Fruit fly (Drosophila melanogaster) whole organism, embryonic: Measurements from ENCODE around the gene CG43175.
A peak's percentile ranks its signal among the peaks of the same experiment; 100 is the strongest.

Experiments
- CG12155 ChIP-seq: fragments of 200-800 bp; sonication (Bioruptor generic); optimal IDR thresholded peaks from 3 replicates; lab custom pipeline; 2016; ENCODE audit warnings: missing biosample characterization, missing genetic modification characterization
- CG16815 ChIP-seq: fragments of 200-800 bp; sonication (Bioruptor generic); optimal IDR thresholded peaks from 3 replicates; lab custom pipeline; 2017; ENCODE audit warnings: missing biosample characterization, mild to moderate bottlenecking, missing genetic modification characterization
- CG2120 ChIP-seq: fragments of 200-800 bp; sonication (Bioruptor generic); optimal IDR thresholded peaks from 3 replicates; lab custom pipeline; 2016; ENCODE audit warnings: missing biosample characterization, missing genetic modification characterization
- CG2202 ChIP-seq: fragments of 200-800 bp; sonication (Bioruptor generic); optimal IDR thresholded peaks from 2 replicates; lab custom pipeline; 2018; ENCODE audit warnings: missing biosample characterization, mild to moderate bottlenecking, missing genetic modification characterization
- CG31365 ChIP-seq: fragments of 200-800 bp; sonication (Bioruptor generic); optimal IDR thresholded peaks from 2 replicates; lab custom pipeline; 2018; ENCODE audit warnings: missing biosample characterization, mild to moderate bottlenecking, missing genetic modification characterization
- CG3163 ChIP-seq: fragments of 200-800 bp; sonication (Bioruptor generic); optimal IDR thresholded peaks from 3 replicates; lab custom pipeline; 2016; ENCODE audit warnings: missing biosample characterization, missing genetic modification characterization
- CG43689 ChIP-seq: fragments of 200-800 bp; sonication (Bioruptor generic); IDR thresholded peaks from 2 replicates; pipeline ENCODE4 v1.3.6; 2022; ENCODE audit warnings: missing biosample characterization, missing genetic modification characterization
- CG4707 ChIP-seq: fragments of 200-800 bp; sonication (Bioruptor generic); optimal IDR thresholded peaks from 2 replicates; lab custom pipeline; 2018; ENCODE audit warnings: missing biosample characterization, mild to moderate bottlenecking, missing genetic modification characterization, moderate library complexity
- CG4730 ChIP-seq: fragments of 200-800 bp; sonication (Bioruptor generic); IDR thresholded peaks from 2 replicates; pipeline ENCODE4 v1.3.6; 2022; ENCODE audit warnings: missing biosample characterization, missing genetic modification characterization
- CG5245 ChIP-seq: fragments of 200-800 bp; sonication (Bioruptor generic); optimal IDR thresholded peaks from 3 replicates; lab custom pipeline; 2016; ENCODE audit warnings: missing biosample characterization, missing genetic modification characterization
- CG6791 ChIP-seq: fragments of 200-800 bp; sonication (Bioruptor generic); IDR thresholded peaks from 3 replicates; pipeline ENCODE4 v1.3.6; 2022; ENCODE audit warnings: missing biosample characterization, missing genetic modification characterization; ENCODE audit not compliant: partially characterized antibody
- CG7372 ChIP-seq: fragments of 200-800 bp; sonication (Bioruptor generic); IDR thresholded peaks from 2 replicates; pipeline ENCODE4 v1.3.6; 2022; ENCODE audit warnings: missing biosample characterization, missing genetic modification characterization
- CG7745 ChIP-seq: fragments of 200-800 bp; sonication (Bioruptor generic); optimal IDR thresholded peaks from 2 replicates; lab custom pipeline; 2018; ENCODE audit warnings: missing biosample characterization, mild to moderate bottlenecking, missing genetic modification characterization, moderate library complexity
- CG8478 ChIP-seq: fragments of >200 bp; optimal IDR thresholded peaks from 2 replicates; lab custom pipeline; 2018
- CTCF ChIP-seq: fragments of 200-800 bp; sonication (Bioruptor generic); optimal IDR thresholded peaks from 2 replicates; lab custom pipeline; 2017; ENCODE audit warnings: missing biosample characterization, mild to moderate bottlenecking, missing genetic modification characterization, moderate library complexity
- CoRest ChIP-seq: fragments of 200-800 bp; sonication (Bioruptor generic); optimal IDR thresholded peaks from 3 replicates; lab custom pipeline; 2018; ENCODE audit warnings: missing biosample characterization, mild to moderate bottlenecking, missing genetic modification characterization, moderate library complexity
- D ChIP-seq, 2 experiments: fragments of 200-800 bp in 1 of 2; fragments of >200 bp in 1 of 2; sonication (Bioruptor generic) in 1 of 2; optimal IDR thresholded peaks; 2 replicates in 1 of 2; 3 replicates in 1 of 2; lab custom pipeline; 2017; ENCODE audit warnings: mild to moderate bottlenecking in 1 of 2, missing biosample characterization in 1 of 2, missing genetic modification characterization in 1 of 2, missing genetic modification reagents in 1 of 2
- Dad ChIP-seq: fragments of 200-800 bp; sonication (Bioruptor generic); optimal IDR thresholded peaks from 3 replicates; lab custom pipeline; 2016; ENCODE audit warnings: missing biosample characterization, missing genetic modification characterization
- Deaf1 ChIP-seq: fragments of 200-800 bp; optimal IDR thresholded peaks from 3 replicates; lab custom pipeline; 2019; ENCODE audit warnings: missing biosample characterization, mild to moderate bottlenecking, missing genetic modification characterization, moderate library complexity
- Elba2 ChIP-seq: fragments of 200-800 bp; sonication (Bioruptor generic); optimal IDR thresholded peaks from 3 replicates; lab custom pipeline; 2016; ENCODE audit warnings: missing biosample characterization, missing genetic modification characterization
- Fer2 ChIP-seq: fragments of 200-800 bp; sonication (Bioruptor generic); optimal IDR thresholded peaks from 2 replicates; lab custom pipeline; 2018; ENCODE audit warnings: missing biosample characterization, mild to moderate bottlenecking, missing genetic modification characterization, moderate library complexity
- H2.0 ChIP-seq: fragments of 200-800 bp; sonication (Bioruptor generic); IDR thresholded peaks from 2 replicates; pipeline ENCODE4 v1.3.6; 2022; ENCODE audit warnings: missing biosample characterization, missing genetic modification characterization
- Hr78 ChIP-seq, 2 experiments: fragments of 200-800 bp in 1 of 2; fragments of >200 bp in 1 of 2; sonication (Bioruptor generic) in 1 of 2; optimal IDR thresholded peaks; 2 replicates each; lab custom pipeline; 2017 to 2019; ENCODE audit warnings: missing biosample characterization in 2 of 2, missing genetic modification characterization in 2 of 2, mild to moderate bottlenecking in 1 of 2, moderate library complexity in 1 of 2
- Hsf ChIP-seq: fragments of 200-800 bp; sonication (Bioruptor generic); optimal IDR thresholded peaks from 3 replicates; lab custom pipeline; 2016; ENCODE audit warnings: missing biosample characterization, missing genetic modification characterization
- Meics ChIP-seq: fragments of 200-800 bp; sonication (Bioruptor generic); optimal IDR thresholded peaks from 2 replicates; lab custom pipeline; 2017; ENCODE audit warnings: missing biosample characterization, mild to moderate bottlenecking, missing genetic modification characterization
- NC2α ChIP-seq: fragments of 200-800 bp; sonication (Bioruptor generic); optimal IDR thresholded peaks from 2 replicates; lab custom pipeline; 2016; ENCODE audit warnings: missing biosample characterization, missing genetic modification characterization
- Nf-YA ChIP-seq: fragments of 200-800 bp; sonication (Bioruptor generic); IDR thresholded peaks from 2 replicates; pipeline ENCODE4 v1.3.6; 2022; ENCODE audit warnings: missing biosample characterization, missing genetic modification characterization
- Opbp ChIP-seq: fragments of 200-800 bp; sonication (Bioruptor generic); IDR thresholded peaks from 3 replicates; pipeline ENCODE4 v1.3.6; 2022; ENCODE audit warnings: missing biosample characterization, missing genetic modification characterization; ENCODE audit not compliant: partially characterized antibody
- YL-1 ChIP-seq: fragments of 200-800 bp; sonication (Bioruptor generic); optimal IDR thresholded peaks from 3 replicates; lab custom pipeline; 2017; ENCODE audit warnings: missing biosample characterization, mild to moderate bottlenecking, missing genetic modification characterization
- ap ChIP-seq: fragments of 200-800 bp; sonication (Bioruptor generic); IDR thresholded peaks from 2 replicates; pipeline ENCODE4 v1.3.6; 2022; ENCODE audit warnings: missing biosample characterization, missing genetic modification characterization
- bab2 ChIP-seq: fragments of 200-800 bp; sonication (Bioruptor generic); optimal IDR thresholded peaks from 2 replicates; lab custom pipeline; 2016; ENCODE audit warnings: missing biosample characterization, missing genetic modification characterization
- bigmax ChIP-seq: fragments of 200-800 bp; sonication (Bioruptor generic); optimal IDR thresholded peaks from 2 replicates; lab custom pipeline; 2018; ENCODE audit warnings: missing biosample characterization, mild to moderate bottlenecking, missing genetic modification characterization
- cas ChIP-seq: fragments of 200-800 bp; sonication (Bioruptor generic); IDR thresholded peaks from 2 replicates; pipeline ENCODE4 v1.3.6; 2022; ENCODE audit warnings: missing biosample characterization, missing genetic modification characterization
- ci ChIP-seq: fragments of 200-800 bp; sonication (Bioruptor generic); IDR thresholded peaks from 3 replicates; pipeline ENCODE4 v1.3.6; 2022; ENCODE audit warnings: missing biosample characterization, missing genetic modification characterization
- crc ChIP-seq: fragments of 200-800 bp; sonication (Bioruptor generic); optimal IDR thresholded peaks from 2 replicates; lab custom pipeline; 2016; ENCODE audit warnings: missing biosample characterization, missing genetic modification characterization
- croc ChIP-seq: fragments of 200-800 bp; sonication (Bioruptor generic); conservative IDR thresholded peaks from 3 replicates; pipeline ENCODE4 v1.3.6; 2022; ENCODE audit warnings: missing biosample characterization, missing genetic modification characterization
- dimm ChIP-seq: fragments of 200-800 bp; sonication (Bioruptor generic); IDR thresholded peaks from 2 replicates; pipeline ENCODE4 v1.3.6; 2022; ENCODE audit warnings: missing biosample characterization, missing genetic modification characterization
- fru ChIP-seq: fragments of >200 bp; optimal IDR thresholded peaks from 2 replicates; lab custom pipeline; 2017
- fu2 ChIP-seq: fragments of 200-800 bp; sonication (Bioruptor generic); optimal IDR thresholded peaks from 2 replicates; lab custom pipeline; 2016; ENCODE audit warnings: missing biosample characterization, missing genetic modification characterization
- gce ChIP-seq: fragments of 200-800 bp; sonication (Bioruptor generic); IDR thresholded peaks from 3 replicates; pipeline ENCODE4 v1.3.6; 2022; ENCODE audit warnings: missing biosample characterization, missing genetic modification characterization
- gcm ChIP-seq: fragments of 200-800 bp; sonication (Bioruptor generic); optimal IDR thresholded peaks from 2 replicates; lab custom pipeline; 2019; ENCODE audit warnings: missing biosample characterization, mild to moderate bottlenecking, missing genetic modification characterization, moderate library complexity
- grn ChIP-seq: fragments of 200-800 bp; sonication (Bioruptor generic); optimal IDR thresholded peaks from 3 replicates; lab custom pipeline; 2017; ENCODE audit warnings: missing biosample characterization, missing genetic modification characterization
- insv ChIP-seq, 2 experiments: fragments of 200-800 bp; sonication (Bioruptor generic); optimal IDR thresholded peaks; 3 replicates each; lab custom pipeline; 2016 to 2018; ENCODE audit warnings: missing biosample characterization in 2 of 2, missing genetic modification characterization in 2 of 2
- klu ChIP-seq: fragments of 200-800 bp; sonication (Bioruptor generic); IDR thresholded peaks from 2 replicates; pipeline ENCODE4 v1.3.6; 2022; ENCODE audit warnings: missing biosample characterization, missing genetic modification characterization
- kni ChIP-seq: fragments of 200-800 bp; sonication (Bioruptor generic); optimal IDR thresholded peaks from 3 replicates; lab custom pipeline; 2017; ENCODE audit warnings: mild to moderate bottlenecking, missing biosample characterization, missing genetic modification reagents, missing genetic modification characterization
- mam ChIP-seq: fragments of 200-800 bp; sonication (Bioruptor generic); optimal IDR thresholded peaks from 3 replicates; lab custom pipeline; 2016; ENCODE audit warnings: missing biosample characterization, missing genetic modification characterization
- nerfin-1 ChIP-seq: fragments of 200-800 bp; sonication (Bioruptor generic); optimal IDR thresholded peaks from 3 replicates; lab custom pipeline; 2019; ENCODE audit warnings: missing biosample characterization, mild to moderate bottlenecking, missing genetic modification characterization, moderate library complexity
- pb ChIP-seq: fragments of 200-800 bp; sonication (Bioruptor generic); optimal IDR thresholded peaks from 3 replicates; lab custom pipeline; 2016; ENCODE audit warnings: missing biosample characterization, missing genetic modification characterization
- psq ChIP-seq: fragments of 200-800 bp; sonication (Bioruptor generic); optimal IDR thresholded peaks from 2 replicates; lab custom pipeline; 2017; ENCODE audit warnings: missing biosample characterization, missing genetic modification characterization
- scrt ChIP-seq: fragments of 200-800 bp; sonication (Bioruptor generic); optimal IDR thresholded peaks from 2 replicates; lab custom pipeline; 2018; ENCODE audit warnings: missing biosample characterization, mild to moderate bottlenecking, missing genetic modification characterization, moderate library complexity
- slp2 ChIP-seq: fragments of 200-800 bp; sonication (Bioruptor generic); optimal IDR thresholded peaks from 2 replicates; lab custom pipeline; 2016; ENCODE audit warnings: missing biosample characterization, missing genetic modification characterization
- tgo ChIP-seq: fragments of 200-800 bp; sonication (Bioruptor generic); IDR thresholded peaks from 3 replicates; pipeline ENCODE4 v1.3.6; 2022; ENCODE audit warnings: missing biosample characterization, missing genetic modification characterization
- twi ChIP-seq: fragments of 200-800 bp; optimal IDR thresholded peaks from 2 replicates; lab custom pipeline; 2019; ENCODE audit warnings: missing biosample characterization, mild to moderate bottlenecking, missing genetic modification characterization, moderate library complexity
- wor ChIP-seq: fragments of 200-800 bp; sonication (Bioruptor generic); IDR thresholded peaks from 2 replicates; pipeline ENCODE4 v1.3.6; 2022; ENCODE audit warnings: missing biosample characterization, missing genetic modification characterization

The CG43175 gene

DNA sequence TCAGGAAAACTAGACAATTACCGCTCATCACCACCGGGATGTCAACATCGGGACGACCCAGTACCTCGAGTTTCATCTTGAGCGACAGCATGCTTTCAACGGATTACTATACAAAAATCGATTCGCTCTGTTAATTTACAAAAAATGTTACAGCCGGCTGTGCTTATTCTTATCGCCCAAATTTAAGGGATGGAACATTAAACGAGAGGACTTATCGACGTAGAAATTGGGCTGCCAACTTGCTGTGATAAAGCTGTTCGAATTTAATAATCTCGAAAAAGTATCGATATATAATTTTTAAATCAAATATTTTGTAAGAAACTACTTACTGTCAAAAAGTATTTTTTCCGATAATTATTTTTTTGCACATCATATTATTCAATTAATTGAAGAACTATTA lies 56.4 kb downstream of the CG43175 start, which contains the start of gene CG31249 (continued):
- TF ChIP-seq CG7745 (tag; lab: Kevin White, UChicago) (no peak), twi (tag; lab: Kevin White, UChicago) (no peak), psq (GFP tag; lab: Kevin White, UChicago) (no peak), Elba2 (peak; percentile 60), pb (no peak), CoRest (peak; percentile 26), scrt (no peak), CG2202 (tag; lab: Kevin White, UChicago) (no peak), D (optimal IDR thresholded peaks at IDR 0.05; lab: Kevin White, UChicago) (no peak), D (GFP tag; optimal IDR thresholded peaks at IDR 0.05; lab: Kevin White, UChicago) (no peak), CG7372 (GFP tag; lab: Robert Waterston, UW) (no peak), slp2 (GFP tag; lab: Kevin White, UChicago) (no peak), Meics (GFP tag; lab: Kevin White, UChicago) (no peak), mam (GFP tag; lab: Kevin White, UChicago) (no peak), Hr78 (GFP tag; optimal IDR thresholded peaks at IDR 0.05; lab: Kevin White, UChicago) (no peak), wor (no peak), fu2 (no peak), CG4730 (GFP tag; lab: Robert Waterston, UW) (no peak), YL-1 (GFP tag; lab: Kevin White, UChicago) (peak; percentile 34), Dad (no peak), CG8478 (no peak), Deaf1 (tag; lab: Kevin White, UChicago) (no peak), CG31365 (tag; lab: Kevin White, UChicago) (no peak), Fer2 (no peak), CG2120 (GFP tag; lab: Kevin White, UChicago) (peak; percentile 54), bigmax (GFP tag; lab: Kevin White, UChicago) (no peak), nerfin-1 (tag; lab: Kevin White, UChicago) (no peak), CG5245 (GFP tag; lab: Kevin White, UChicago) (no peak), CG12155 (peak; percentile 4), cas (GFP tag; lab: Robert Waterston, UW) (no peak), grn (GFP tag; lab: Kevin White, UChicago) (no peak), gce (GFP tag; lab: Robert Waterston, UW) (no peak), CG6791 (peak; percentile 79), CTCF (GFP tag; lab: Kevin White, UChicago) (no peak), Opbp (peak; percentile 66; the same call in 2 of the 3 replicates), ap (GFP tag; lab: Robert Waterston, UW) (no peak), tgo (GFP tag; lab: Robert Waterston, UW) (no peak), H2.0 (GFP tag; lab: Robert Waterston, UW) (no peak), crc (GFP tag; lab: Kevin White, UChicago) (no peak), fru (lab: Kevin White, UChicago) (no peak), klu (no peak), gcm (GFP tag; lab: Kevin White, UChicago) (no peak), CG43689 (GFP tag; lab: Robert Waterston, UW) (no peak), ci (GFP tag; lab: Robert Waterston, UW) (no peak), croc (GFP tag; lab: Robert Waterston, UW) (no peak), insv (GFP tag; optimal IDR thresholded peaks at IDR 0.05; lab: Kevin White, UChicago) (no peak), CG3163 (GFP tag; lab: Kevin White, UChicago) (no peak), bab2 (GFP tag; lab: Kevin White, UChicago) (no peak), dimm (GFP tag; lab: Robert Waterston, UW) (no peak), NC2α (GFP tag; lab: Kevin White, UChicago) (no peak), CG16815 (GFP tag; lab: Kevin White, UChicago) (no peak), Hsf (GFP tag; lab: Kevin White, UChicago) (no peak), kni (no peak), Nf-YA (GFP tag; lab: Robert Waterston, UW) (no peak), CG4707 (GFP tag; lab: Kevin White, UChicago) (no peak)
